Worm (Caenorhabditis elegans): ENCODE results near the gene best-15.

best-15 gene

ce11 chrIV:10817030-10817429 lies 15.0 kb downstream of the best-15 start (continued):
- TF ChIP-seq F57C9.4 (tag; optimal IDR thresholded peaks at IDR 0.05): no peak
- no peak for TF ChIP-seq tbx-9 (tag; optimal IDR thresholded peaks at IDR 0.05; ENCODE audit: borderline replicate concordance)
- TF ChIP-seq K12H6.12 (tag; optimal IDR thresholded peaks at IDR 0.05): no peak
- no peak for TF ChIP-seq T07F8.4 (tag; optimal IDR thresholded peaks at IDR 0.05)
- no peak for TF ChIP-seq ceh-79 (tag; optimal IDR thresholded peaks at IDR 0.05)
- TF ChIP-seq hlh-12 (tag; optimal IDR thresholded peaks at IDR 0.05): no peak
- no peak for TF ChIP-seq bed-2 (GFP tag; IDR thresholded peaks at IDR 0.05)
- no peak for TF ChIP-seq snpc-3.4 (tag; optimal IDR thresholded peaks at IDR 0.05)
- TF ChIP-seq lin-54 (GFP tag; optimal IDR thresholded peaks at IDR 0.05): no peak
- TF ChIP-seq nhr-90 (tag; optimal IDR thresholded peaks at IDR 0.05): no peak
- TF ChIP-seq tbp1 (GFP tag; optimal IDR thresholded peaks at IDR 0.05): no peak
- TF ChIP-seq Y53F4B.3 (GFP tag; IDR thresholded peaks at IDR 0.05): no peak
- TF ChIP-seq let-526 (GFP tag; IDR thresholded peaks at IDR 0.05): no peak
- no peak for TF ChIP-seq C17E4.6 (GFP tag; IDR thresholded peaks at IDR 0.05)
- TF ChIP-seq ceh-91 (GFP tag; IDR thresholded peaks at IDR 0.05): no peak
- no peak for TF ChIP-seq B0019.2 (GFP tag; conservative IDR thresholded peaks at IDR 0.05)
- TF ChIP-seq ekl-4 (GFP tag; IDR thresholded peaks at IDR 0.05): no peak
- TF ChIP-seq egl-44 (GFP tag; IDR thresholded peaks at IDR 0.05): no peak
- TF ChIP-seq somi-1 (GFP tag; optimal IDR thresholded peaks at IDR 0.05): no peak
- 0 out of 2 replicates have a peak, but pooled peaks have one; percentile 19 for TF ChIP-seq B0336.3 (GFP tag; IDR thresholded peaks at IDR 0.05)
- TF ChIP-seq die-1 (tag; optimal IDR thresholded peaks at IDR 0.05): peak; percentile 6
- TF ChIP-seq F52B5.7 (tag; optimal IDR thresholded peaks at IDR 0.05): no peak
- peak; percentile 25 for TF ChIP-seq ceh-27 (GFP tag; optimal IDR thresholded peaks at IDR 0.05)
- no peak for TF ChIP-seq let-607 (tag; optimal IDR thresholded peaks at IDR 0.05)
- TF ChIP-seq zim-3 (tag; optimal IDR thresholded peaks at IDR 0.05): no peak
- TF ChIP-seq hmg-1.2 (GFP tag; IDR thresholded peaks at IDR 0.05): peak; percentile 61
- TF ChIP-seq rec-8 (tag; optimal IDR thresholded peaks at IDR 0.05): no peak
- TF ChIP-seq dox-1 (GFP tag; IDR thresholded peaks at IDR 0.05): peak; percentile 67
- TF ChIP-seq attf-5 (GFP tag; optimal IDR thresholded peaks at IDR 0.05): peak; percentile 1
- no peak for TF ChIP-seq B0035.1 (tag; optimal IDR thresholded peaks at IDR 0.05)
- no peak for TF ChIP-seq ztf-18 (tag; optimal IDR thresholded peaks at IDR 0.05)
- TF ChIP-seq F55B11.4 (tag; optimal IDR thresholded peaks at IDR 0.05; ENCODE audit: borderline replicate concordance, insufficient read depth): no peak
- TF ChIP-seq nfya-1 (tag; optimal IDR thresholded peaks at IDR 0.05; ENCODE audit: borderline replicate concordance, insufficient read depth): no peak
- no peak for TF ChIP-seq mxl-1 (tag; optimal IDR thresholded peaks at IDR 0.05)
- no peak for TF ChIP-seq ztf-22 (GFP tag; optimal IDR thresholded peaks at IDR 0.05)
- TF ChIP-seq dpl-1 (GFP tag; optimal IDR thresholded peaks at IDR 0.05): no peak
- TF ChIP-seq repo-1 (tag; optimal IDR thresholded peaks at IDR 0.05): no peak
- no peak for TF ChIP-seq F37B4.10 (GFP tag; IDR thresholded peaks at IDR 0.05)
- TF ChIP-seq F10E7.11 (tag; optimal IDR thresholded peaks at IDR 0.05): no peak
- no peak for TF ChIP-seq ccch-3 (GFP tag; optimal IDR thresholded peaks at IDR 0.05)
- TF ChIP-seq F39B2.1 (GFP tag; IDR thresholded peaks at IDR 0.05): no peak
- no peak for TF ChIP-seq bed-1 (GFP tag; IDR thresholded peaks at IDR 0.05)
- no peak for TF ChIP-seq Y95B8A.8 (GFP tag; IDR thresholded peaks at IDR 0.05)
- TF ChIP-seq D2030.7 (GFP tag; IDR thresholded peaks at IDR 0.05): no peak
- no peak for TF ChIP-seq sdz-38 (tag; optimal IDR thresholded peaks at IDR 0.05)
